Worm (Caenorhabditis elegans): ENCODE data around the gene T05A7.3.

DNA sequence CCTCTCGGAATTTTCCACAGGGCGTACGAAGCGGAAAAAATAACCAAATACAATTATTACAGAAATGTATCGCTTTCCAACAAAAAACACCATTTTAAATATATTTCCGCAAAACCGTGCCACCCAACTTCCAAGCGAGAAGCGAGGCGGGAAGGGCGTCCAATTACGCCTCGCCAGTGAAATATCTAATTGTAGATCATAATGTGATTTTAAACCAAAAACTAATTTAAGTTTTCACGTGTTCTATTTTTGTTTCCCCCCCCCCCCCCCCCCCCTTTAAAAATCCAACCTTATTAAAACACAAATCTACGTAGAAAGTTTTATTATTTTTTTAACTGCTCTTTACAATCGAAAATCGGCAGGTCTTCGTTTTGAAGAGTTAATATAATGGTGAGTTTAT lies 13.9 kb downstream of the T05A7.3 start, which contains the start of gene F10G7.12:
- TF ChIP-seq tab-1 (GFP tag; IDR thresholded peaks at IDR 0.05) (no peak), ztf-23 (GFP tag; IDR thresholded peaks at IDR 0.05) (no peak), ref-1 (GFP tag; conservative IDR thresholded peaks at IDR 0.05) (no peak)

All from whole organism, midembryonic.